Worm (Caenorhabditis elegans) whole organism, dauer: Measurements from ENCODE around the gene glt-1.

Source experiments
- unc-62 ChIP-seq: sonication (generic microtip); optimal IDR thresholded peaks from 2 replicates; lab custom pipeline; 2017; ENCODE audit warnings: missing biosample characterization, missing genetic modification reagents, missing genetic modification characterization

The glt-1 gene

DNA sequence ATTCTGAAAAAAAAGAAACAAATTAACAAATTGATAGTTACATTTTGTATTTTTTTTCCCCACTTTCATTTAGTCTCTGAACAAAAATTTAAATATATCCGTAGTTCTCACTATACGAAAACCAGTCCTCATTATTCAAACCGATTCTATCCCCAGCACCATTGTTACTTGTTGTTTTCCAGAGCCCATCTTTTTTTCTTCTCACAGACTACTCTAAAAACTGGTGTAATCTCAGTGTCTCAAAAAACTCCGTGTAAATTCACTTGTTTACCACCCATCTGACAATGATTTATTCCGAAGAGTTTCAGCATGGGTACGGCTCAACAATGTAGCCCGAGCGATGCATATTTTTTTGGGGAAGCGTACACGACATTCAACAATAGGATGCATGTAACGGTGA lies 6.8 kb upstream of the glt-1 start, which contains the start of gene C12D12.3:
Gene C12D12.3, plus strand, starts transcription at position 301 of the 400 bp plus-strand sequence.
- no peak for TF ChIP-seq unc-62

DNA sequence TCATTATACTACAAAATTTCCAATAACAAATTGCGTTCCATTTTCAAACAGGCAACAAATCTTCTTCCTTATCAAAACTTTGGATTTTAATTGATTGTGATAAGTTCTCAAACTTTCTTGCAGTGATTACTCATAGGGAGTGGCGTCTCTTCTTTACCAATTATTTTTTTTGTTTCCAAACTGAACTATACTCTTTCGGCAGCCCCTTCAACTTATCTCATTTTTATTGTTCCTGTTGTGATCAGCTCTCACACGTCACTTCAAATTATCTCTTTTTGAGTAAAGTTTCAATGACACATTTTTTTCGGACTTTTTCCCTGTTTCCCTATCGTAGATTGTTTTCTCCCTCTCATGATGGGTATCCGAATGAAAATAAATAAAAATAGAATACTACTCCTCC lies 3.4 kb upstream of the glt-1 start:
- no peak for TF ChIP-seq unc-62

DNA sequence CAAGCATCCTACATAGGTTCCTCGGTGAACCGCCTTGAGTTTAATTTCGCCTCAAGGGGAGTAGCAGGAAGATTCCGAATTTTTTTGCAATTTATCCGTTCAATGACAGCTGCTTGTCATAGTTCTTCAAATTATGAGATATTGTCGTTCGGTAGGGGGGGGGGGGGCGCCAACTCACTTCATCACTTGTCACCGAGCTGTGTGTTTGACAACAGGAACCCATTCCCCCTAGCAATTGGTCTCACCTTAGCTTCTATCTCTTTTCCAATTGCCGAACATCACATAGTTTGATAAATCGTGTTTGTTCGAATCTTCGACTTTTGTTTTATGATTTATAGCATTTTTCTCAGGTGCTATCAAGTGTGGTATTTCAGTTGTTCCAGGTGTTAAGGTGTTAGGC lies 1.2 kb upstream of the glt-1 start:
- no peak for TF ChIP-seq unc-62

DNA sequence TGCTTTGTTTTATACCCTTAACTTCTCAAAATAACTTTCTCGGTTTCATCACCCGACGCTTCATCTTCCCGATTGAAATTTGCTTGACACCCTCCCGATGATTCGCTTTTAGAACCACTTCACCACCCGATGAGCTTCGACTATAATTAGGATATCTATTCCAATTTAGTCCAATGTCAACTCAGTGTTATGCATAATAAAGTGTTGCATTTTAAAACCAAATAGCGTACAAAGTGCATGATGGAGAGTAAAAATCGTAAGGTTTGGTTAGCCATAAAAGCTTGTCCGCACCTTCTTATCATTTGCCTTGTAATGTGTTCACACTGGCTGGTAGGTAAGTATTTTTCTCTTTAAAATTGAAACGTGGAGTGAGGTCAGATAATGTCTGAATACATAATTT lies 3.1 kb downstream of the glt-1 start, which contains the start of gene C12D12.1:
Gene C12D12.1, plus strand, starts transcription at position 301 of the 400 bp plus-strand sequence.
- no peak for TF ChIP-seq unc-62

DNA sequence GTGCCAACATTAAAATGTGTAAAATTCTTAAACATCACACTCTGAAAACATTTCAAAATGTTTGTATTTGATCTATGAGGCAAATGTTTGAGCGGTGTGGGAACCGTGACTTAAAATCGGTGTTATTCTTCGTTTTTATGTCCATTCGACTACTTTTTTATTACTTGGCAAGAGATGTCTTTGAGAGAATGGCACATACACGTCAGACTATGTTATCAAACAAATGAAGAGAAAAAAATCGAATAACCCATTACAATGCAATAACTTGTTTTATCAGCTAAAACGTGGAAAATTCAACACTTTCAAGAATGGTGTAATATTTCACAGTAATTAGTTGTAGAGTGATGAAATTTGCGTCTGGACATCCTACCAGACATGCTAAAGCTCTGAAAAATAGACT lies 4.0 kb downstream of the glt-1 start:
- TF ChIP-seq unc-62: no peak

DNA sequence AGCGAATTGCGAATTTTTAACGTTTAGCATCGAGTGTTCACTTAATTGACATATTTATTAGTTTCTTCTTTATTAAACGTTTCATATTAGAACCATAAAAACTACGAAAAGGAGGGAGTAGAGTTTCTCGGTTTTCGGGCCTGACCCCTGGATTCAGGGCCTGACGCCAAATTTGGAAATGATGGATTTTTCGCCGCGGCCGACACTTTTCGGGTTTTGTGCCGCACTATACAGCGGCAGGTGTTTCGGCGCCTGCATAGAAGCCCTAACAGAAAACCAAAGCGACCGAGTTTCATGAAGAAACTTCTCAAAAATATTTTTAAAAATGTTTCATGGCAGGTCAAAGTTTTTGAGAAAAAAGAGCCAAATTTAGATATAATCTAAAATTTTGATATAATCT lies 4.5 kb downstream of the glt-1 start:
- no peak for TF ChIP-seq unc-62

DNA sequence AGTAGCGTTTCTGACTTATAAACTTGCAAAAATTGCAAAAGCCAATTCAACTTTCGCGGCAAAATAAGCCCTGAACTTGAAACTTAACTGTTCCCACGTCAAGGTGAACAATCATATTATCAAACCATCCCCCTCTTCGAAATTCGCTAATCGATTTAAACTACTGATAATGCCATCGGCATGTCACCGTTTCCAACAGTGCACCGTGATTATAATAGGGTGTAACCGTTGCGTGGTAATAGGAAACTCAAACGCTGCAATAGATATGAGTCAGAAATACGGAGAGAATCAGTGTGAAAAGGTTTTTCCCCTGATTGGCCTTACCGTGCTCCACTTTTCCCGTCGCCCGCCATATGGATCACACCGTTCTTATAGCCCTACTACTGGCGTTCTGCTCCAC lies 5.1 kb downstream of the glt-1 start:
- no peak for TF ChIP-seq unc-62

DNA sequence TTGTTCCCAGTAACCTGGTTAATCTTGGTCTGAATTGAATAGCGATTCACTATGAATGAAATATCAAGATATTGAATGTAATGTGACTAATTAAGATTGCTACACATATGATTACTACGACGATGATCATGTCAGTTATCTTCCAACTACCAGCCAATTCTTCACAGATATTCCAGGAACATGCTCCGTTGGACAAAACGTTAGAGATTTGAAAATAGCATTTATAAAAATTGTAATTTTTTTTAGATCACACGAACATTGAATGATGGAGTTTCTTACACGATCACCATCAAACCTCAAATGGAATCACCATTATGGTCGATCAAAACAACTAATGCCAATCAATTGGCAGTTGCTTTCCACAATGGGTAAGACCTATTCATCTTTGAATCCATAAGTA lies 7.2 kb downstream of the glt-1 start:
- no peak for TF ChIP-seq unc-62

DNA sequence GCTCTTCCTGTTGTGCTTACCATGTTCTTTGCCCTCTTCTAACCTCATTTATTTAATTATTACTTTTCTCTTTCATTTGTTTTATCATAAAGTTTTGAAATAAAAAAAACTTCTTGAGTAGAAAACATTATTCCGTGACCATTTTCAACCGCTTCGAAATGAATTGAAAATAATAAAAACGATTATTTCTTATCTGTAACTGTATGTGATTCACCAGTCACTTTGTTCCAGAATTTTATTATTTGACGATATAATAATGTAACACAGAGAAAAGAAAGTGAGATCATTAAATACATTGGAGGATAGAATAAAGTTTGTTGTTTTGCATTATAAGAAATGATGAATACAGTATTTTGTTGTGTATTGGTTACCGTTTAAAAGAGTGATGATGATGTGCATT lies 9.2 kb downstream of the glt-1 start:
- no peak for TF ChIP-seq unc-62

DNA sequence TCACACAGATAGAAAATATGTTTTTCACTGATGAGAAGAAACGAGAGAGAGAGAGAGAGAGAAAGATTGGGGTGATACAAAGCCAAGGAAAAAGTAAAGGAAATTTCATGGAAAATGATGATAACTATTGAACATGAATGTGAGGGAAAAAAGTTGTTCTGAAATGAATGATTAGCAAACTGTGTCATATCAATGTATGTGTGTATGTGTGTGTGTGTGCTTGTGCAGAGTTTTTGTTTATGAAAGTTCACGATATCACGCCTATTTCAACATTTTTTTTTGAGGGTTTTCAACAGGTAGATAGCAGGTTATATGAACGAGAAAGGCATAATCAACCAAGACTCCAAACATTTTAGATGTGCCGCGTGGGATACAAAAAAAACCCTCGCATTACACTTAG lies 10.7 kb downstream of the glt-1 start:
- TF ChIP-seq unc-62: no peak

DNA sequence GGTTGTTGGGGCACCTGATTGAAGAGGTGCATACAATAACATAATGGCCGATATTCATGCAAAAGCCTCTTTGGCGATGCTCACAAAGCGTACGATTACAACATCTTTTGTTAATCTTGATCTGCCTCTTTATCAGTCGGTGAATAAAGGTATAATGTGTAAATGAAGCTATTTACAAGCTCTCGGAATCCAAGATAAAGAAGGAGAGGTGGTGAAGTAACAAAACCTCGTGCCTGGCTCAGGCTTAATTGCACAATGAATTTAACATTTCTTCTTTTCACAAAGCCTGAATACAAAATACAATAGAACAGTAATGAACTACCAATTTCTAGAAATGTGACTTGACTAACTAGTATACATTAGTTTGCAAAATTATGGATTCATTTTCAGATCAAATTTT lies 11.4 kb downstream of the glt-1 start:
- no peak for TF ChIP-seq unc-62

DNA sequence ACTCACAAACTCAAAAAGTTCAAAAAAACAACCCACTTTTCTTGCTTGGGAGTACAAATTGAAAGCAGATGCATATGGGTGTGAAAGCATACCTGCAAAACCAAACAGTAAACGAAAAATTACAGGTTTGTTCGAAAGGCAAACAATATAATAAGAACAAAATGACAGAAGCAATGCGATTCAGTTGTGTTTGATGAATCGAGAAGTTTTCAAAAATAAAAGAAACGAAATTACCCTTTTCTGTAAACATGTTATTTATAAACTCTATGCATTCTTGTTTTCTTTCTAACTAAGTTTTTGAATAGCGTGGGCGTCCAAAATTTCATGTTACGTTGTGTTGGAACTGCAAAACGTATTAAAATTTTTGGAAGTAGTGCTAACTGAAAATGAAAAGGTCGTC lies 13.1 kb downstream of the glt-1 start, which contains the start of gene sox-4:
Gene sox-4, minus strand, starts transcription at position 101 of the 400 bp plus-strand sequence.
- TF ChIP-seq unc-62: no peak

DNA sequence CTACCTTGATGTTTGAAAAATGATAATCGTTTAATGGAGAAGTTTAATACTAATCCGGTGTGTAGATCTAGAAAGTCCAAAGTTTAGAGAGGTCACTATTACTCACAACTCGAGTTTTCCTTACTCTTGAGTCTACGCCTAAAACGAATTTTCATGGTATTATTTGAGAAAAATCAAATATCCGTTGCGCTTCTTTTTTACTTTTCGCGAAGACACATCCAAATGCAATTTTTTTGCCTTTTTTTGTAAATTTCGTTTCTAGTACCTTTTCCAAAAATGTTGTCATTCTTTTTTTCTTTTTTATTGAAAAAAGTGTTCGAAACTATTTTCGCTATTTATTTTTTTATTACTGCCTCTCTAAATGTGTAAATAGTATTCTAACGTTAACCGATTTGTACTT lies 17.9 kb downstream of the glt-1 start:
- TF ChIP-seq unc-62: no peak

DNA sequence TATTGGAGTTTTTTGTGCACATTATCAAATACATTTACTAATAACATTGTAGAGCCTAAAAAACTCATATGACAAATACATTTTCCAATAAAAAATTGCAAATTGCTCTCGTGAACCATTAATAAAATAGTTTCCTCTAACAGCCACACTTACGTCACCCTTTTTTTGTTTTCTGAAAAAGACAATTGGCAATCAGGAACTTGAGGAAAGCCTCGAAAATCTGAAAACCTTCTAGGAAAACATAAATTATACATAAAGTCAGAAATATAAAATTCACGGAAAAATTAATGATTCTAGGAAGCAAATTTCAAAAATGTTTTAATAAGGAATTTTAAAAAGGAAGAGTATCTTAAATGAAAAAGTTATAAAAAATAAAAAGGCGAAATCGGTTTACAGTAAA lies 21.3 kb downstream of the glt-1 start:
- TF ChIP-seq unc-62: no peak

DNA sequence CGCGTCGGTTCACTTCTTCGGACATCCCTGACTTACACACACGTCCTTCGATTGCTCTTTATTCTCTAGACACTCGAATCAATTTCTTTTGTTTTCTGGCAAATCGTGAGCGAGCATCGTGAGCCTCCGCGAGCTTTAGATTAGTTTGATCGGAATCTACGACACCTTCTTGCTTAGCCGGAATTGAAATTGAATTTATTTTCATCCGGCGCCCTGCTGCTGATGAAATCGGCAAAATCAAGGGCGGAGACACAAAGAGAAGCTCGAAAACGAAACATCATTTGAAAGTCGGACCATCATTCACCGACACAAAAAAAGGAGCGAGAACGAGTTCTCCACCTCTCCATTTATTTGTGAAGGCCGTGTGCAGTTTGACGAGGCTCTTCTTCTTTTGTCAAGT lies 22.7 kb downstream of the glt-1 start, which contains the start of gene npr-16:
Gene npr-16, plus strand, starts transcription at position 301 of the 400 bp plus-strand sequence.
- TF ChIP-seq unc-62: no peak

DNA sequence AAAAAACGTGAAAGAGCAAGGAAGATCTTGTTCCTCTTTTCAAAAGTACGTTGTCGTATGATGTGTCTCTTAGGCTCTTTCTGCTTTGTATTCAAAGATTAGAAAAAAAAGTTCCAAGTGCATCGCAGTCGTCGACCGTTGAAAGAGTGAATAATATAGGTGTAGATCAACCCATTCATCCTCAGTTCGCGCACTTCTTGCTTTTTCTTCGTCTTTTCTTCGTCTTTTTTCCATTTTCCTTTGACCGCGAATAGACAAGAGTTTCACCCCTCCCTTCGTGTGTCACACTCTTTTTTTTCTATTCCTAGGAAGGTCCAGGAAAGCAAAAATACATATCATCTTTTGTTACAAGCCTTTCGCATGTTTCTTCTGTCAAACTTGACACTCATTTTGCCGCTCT lies 30.9 kb downstream of the glt-1 start:
- no peak for TF ChIP-seq unc-62

DNA sequence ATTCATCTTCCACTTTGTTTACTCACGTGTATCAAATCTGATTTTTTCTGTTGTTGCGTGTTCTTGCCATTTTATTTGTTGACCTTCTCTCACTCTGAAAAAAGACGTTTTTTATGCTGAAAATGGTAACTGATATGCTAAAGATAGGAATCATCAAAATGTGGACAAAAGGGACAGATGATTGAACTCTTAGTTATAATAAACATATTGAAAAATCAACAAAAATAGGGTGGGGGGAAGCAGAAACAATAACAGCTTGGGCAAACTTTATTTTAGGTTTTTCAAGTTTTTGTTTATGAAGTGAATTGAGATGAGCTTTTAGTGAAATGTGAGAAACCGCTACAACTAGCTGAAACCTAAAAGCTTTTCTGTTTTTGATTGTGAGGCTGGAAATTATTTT lies 37.1 kb downstream of the glt-1 start, which contains the start of gene F56B6.6:
Gene F56B6.6, minus strand, starts transcription at position 101 of the 400 bp plus-strand sequence.
- TF ChIP-seq unc-62: no peak

DNA sequence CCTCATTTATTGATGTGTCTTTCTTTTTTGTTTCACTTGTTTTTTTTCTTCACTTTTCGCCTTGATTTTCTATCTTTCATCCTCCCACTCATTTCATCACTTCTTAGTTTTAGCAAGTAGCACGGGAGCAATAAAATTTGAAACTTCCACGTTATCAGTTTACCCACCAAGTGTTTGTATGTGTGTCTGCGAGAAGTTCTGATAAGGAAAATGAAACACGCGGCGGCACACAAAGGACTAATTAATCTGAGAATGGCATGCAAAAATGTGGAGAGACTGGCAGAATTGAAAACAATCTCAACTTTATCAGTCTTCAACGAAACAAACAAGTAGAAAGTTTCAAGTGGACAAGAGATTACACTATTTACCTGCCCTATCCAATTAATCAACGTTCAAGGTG lies 38.4 kb downstream of the glt-1 start:
- no peak for TF ChIP-seq unc-62

DNA sequence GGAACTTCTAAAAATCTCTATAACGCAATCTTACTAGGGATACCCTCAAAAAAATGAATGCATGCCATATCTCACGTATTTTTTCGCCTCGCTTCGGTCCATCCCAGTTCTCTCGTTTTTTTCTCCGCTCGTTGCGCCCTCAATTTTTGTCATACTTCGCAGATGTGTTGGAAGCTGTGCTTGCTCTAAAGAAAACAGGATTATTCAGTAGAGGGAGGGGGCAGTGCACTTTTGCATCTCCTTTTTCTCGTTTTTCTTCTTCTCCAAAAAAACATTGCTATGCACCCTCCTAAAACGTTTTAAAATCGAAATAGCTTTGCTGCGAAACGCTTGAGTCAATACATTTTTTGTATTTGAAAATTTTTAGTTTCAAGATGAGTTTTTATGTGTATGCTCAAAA lies 39.7 kb downstream of the glt-1 start:
- TF ChIP-seq unc-62: no peak
